Worm (Caenorhabditis elegans): ENCODE data around the gene ncr-2.
A peak's percentile ranks its signal among the peaks of the same experiment; 100 is the strongest.

Gene ncr-2

DNA sequence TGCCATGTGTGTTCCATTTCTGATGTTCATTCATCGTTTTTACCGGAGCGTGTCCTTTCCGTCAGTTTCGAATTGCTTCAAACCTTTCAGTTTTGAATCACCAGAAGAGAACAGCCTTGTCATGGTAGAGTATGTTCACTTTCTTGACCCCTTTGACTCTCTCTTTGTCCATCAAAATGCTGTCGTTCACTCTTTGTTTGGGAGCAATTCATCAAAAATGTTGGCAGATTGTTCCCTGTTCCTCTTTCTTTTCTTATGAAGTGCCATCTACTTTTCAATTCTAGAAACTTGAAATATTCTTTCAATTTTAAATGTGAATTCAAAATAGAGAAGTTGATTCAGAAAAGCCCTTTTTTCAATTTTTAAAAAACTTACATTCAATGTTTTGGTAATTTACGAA is 23.2 kb downstream of the ncr-2 start (continued):
- TF ChIP-seq B0019.2 (GFP tag; conservative IDR thresholded peaks at IDR 0.05): no peak

DNA sequence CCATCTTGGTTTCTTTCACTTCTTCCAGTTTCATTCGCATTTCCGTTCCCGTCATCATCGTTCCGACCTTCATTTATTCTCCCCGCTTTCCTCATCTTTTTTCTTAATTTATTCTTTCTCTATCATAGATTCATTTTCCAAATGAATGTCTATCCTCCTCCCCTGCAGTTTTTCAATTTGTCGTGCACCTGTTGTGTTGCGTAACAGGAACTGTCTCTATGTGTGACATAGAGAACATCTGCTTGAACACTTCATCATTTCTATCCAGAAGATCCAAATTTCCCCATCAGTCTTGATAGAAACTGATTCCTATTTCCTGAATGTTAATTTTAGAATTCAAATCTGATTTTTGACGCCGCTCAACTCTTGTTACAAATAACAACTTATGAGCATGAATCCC is 25.4 kb downstream of the ncr-2 start:
- no peak for TF ChIP-seq zfh-2 (GFP tag; conservative IDR thresholded peaks at IDR 0.05)
- no peak for TF ChIP-seq T07F8.4 (tag; optimal IDR thresholded peaks at IDR 0.05)
- TF ChIP-seq nfyb-1 (GFP tag; IDR thresholded peaks at IDR 0.05): no peak
- TF ChIP-seq cebp-1 (GFP tag; IDR thresholded peaks at IDR 0.05): no peak
- TF ChIP-seq cebp-1 (tag; optimal IDR thresholded peaks at IDR 0.05): no peak
- no peak for TF ChIP-seq F22D6.2 (tag; optimal IDR thresholded peaks at IDR 0.05)
- no peak for TF ChIP-seq efl-1 (GFP tag; optimal IDR thresholded peaks at IDR 0.05)
- TF ChIP-seq ztf-22 (GFP tag; optimal IDR thresholded peaks at IDR 0.05): no peak
- TF ChIP-seq tbx-9 (tag; optimal IDR thresholded peaks at IDR 0.05; ENCODE audit: borderline replicate concordance): no peak
- no peak for TF ChIP-seq lin-35 (GFP tag; optimal IDR thresholded peaks at IDR 0.05)
- TF ChIP-seq ekl-4 (GFP tag; IDR thresholded peaks at IDR 0.05): no peak
- TF ChIP-seq lsl-1 (GFP tag; optimal IDR thresholded peaks at IDR 0.05): no peak
- no peak for TF ChIP-seq F49E8.2 (tag; optimal IDR thresholded peaks at IDR 0.05; ENCODE audit: insufficient read depth)
- TF ChIP-seq mes-4 (tag; optimal IDR thresholded peaks at IDR 0.05): no peak

DNA sequence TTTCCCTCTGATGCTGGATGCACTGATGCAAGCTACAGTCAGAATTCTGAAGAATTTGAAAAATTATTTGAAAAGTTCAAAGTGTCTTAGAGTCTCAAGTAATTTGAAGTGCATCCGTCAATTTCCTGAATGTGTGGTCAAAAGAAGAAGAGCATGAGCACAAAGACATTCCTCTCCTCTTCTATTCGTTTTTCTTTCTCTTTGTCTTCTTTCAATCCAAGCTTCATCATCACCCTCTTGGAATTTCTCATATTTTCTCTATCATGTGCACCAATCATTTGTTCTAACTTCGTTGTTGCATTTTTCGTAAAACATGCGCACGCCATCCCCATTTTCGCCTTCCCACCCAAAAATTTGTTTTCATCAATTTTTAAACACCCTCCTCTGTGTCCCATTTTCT is 27.9 kb downstream of the ncr-2 start:
- TF ChIP-seq Y95B8A.8 (GFP tag; IDR thresholded peaks at IDR 0.05) (no peak), ceh-27 (GFP tag; optimal IDR thresholded peaks at IDR 0.05) (peak; percentile 18)

DNA sequence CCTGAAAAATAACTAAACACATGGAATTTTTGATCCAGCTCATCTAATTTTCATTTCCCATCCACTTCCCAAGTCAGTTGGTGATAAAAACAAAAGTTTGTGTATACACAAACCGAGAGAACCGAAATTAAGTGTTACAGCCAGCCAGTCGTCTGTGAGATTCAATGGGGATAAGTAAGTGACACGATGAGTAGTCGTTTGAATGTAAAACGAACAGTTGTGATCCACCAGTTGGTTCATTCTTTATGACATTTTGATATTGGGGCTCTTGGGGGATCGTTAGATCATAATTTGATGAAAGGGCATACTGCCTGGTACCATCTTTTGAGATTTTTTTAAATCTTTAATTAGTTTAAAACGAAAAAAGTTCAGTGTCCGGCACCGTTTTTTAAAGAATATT is 28.7 kb downstream of the ncr-2 start:
- TF ChIP-seq F33H1.4 (GFP tag; IDR thresholded peaks at IDR 0.05) (no peak), ztf-26 (tag; optimal IDR thresholded peaks at IDR 0.05) (no peak), akir-1 (GFP tag; optimal IDR thresholded peaks at IDR 0.05) (no peak), B0035.1 (tag; optimal IDR thresholded peaks at IDR 0.05) (no peak), madf-3 (GFP tag; IDR thresholded peaks at IDR 0.05) (no peak)

DNA sequence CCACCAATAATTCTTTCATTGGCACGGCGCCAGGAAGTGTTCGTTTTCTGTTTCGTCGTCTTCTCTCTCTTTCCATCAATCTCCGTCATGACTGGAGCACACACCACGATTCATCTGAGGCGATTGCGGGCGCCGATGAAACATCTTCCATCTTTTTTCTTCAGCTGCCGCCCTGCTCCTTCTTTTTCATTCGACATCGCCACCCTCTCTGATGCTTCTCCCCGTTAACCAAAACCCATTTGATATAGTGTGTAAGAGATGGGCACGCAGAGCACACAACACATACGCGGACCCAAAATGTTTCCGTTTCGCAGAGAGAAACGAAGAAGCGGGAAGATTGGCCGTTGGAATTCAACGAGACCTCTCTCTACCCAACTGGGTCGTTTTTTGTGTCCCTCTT is 29.4 kb downstream of the ncr-2 start:
- no peak for TF ChIP-seq F37B4.10 (GFP tag; IDR thresholded peaks at IDR 0.05)
- 0 out of 2 replicates have a peak, but pooled peaks have one; percentile 15 for TF ChIP-seq hmg-1.2 (GFP tag; IDR thresholded peaks at IDR 0.05)
- no peak for TF ChIP-seq ztf-28 (GFP tag; IDR thresholded peaks at IDR 0.05)
- peak; percentile 46 for TF ChIP-seq K12H6.12 (tag; optimal IDR thresholded peaks at IDR 0.05)
- no peak for TF ChIP-seq lin-26 (GFP tag; IDR thresholded peaks at IDR 0.05)
- no peak for TF ChIP-seq F52B5.7 (tag; optimal IDR thresholded peaks at IDR 0.05)
- no peak for TF ChIP-seq F57C9.4 (tag; optimal IDR thresholded peaks at IDR 0.05)
- TF ChIP-seq akir-1 (GFP tag; optimal IDR thresholded peaks at IDR 0.05): no peak
- TF ChIP-seq attf-6 (GFP tag; IDR thresholded peaks at IDR 0.05): no peak

DNA sequence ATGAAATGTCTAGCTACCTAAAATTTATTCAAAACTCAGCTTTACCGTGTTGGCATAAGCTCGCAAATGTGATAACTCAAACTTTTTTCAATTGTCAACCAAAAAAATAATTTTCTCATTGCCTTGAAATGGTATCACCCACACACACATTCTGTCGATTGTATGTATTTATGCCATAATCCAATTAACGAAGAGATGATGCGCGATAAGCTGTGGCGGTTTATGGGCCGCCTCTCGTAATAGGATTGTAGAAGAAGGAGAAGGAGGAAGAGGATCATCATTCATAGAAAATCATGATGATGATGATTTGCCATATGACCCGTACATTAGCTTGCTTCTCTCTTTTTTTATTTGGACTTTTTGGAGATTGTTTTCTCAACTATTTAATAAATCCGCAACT is 31.0 kb downstream of the ncr-2 start:
- TF ChIP-seq madf-10 (tag; optimal IDR thresholded peaks at IDR 0.05) (no peak), lag-1 (GFP tag; IDR thresholded peaks at IDR 0.05) (no peak), athp-1 (tag; optimal IDR thresholded peaks at IDR 0.05) (no peak), Y53F4B.3 (GFP tag; IDR thresholded peaks at IDR 0.05) (no peak), gei-17 (GFP tag; optimal IDR thresholded peaks at IDR 0.05) (no peak), ztf-22 (GFP tag; optimal IDR thresholded peaks at IDR 0.05) (no peak), rpc-1 (optimal IDR thresholded peaks at IDR 0.05) (no peak), rpc-1 (tag; optimal IDR thresholded peaks at IDR 0.05) (no peak), tbx-9 (tag; optimal IDR thresholded peaks at IDR 0.05; ENCODE audit: borderline replicate concordance) (no peak), egl-44 (GFP tag; IDR thresholded peaks at IDR 0.05) (no peak), C06A6.2 (GFP tag; conservative IDR thresholded peaks at IDR 0.05) (no peak), mes-4 (tag; optimal IDR thresholded peaks at IDR 0.05) (no peak), lsy-27 (tag; optimal IDR thresholded peaks at IDR 0.05; ENCODE audit: borderline replicate concordance, insufficient read depth) (no peak), lin-26 (GFP tag; IDR thresholded peaks at IDR 0.05) (no peak), nfyb-1 (GFP tag; IDR thresholded peaks at IDR 0.05) (no peak), Y56A3A.18 (GFP tag; IDR thresholded peaks at IDR 0.05) (no peak)
